Worm (Caenorhabditis elegans): ENCODE results near the gene ccf-1.

Gene ccf-1

DNA sequence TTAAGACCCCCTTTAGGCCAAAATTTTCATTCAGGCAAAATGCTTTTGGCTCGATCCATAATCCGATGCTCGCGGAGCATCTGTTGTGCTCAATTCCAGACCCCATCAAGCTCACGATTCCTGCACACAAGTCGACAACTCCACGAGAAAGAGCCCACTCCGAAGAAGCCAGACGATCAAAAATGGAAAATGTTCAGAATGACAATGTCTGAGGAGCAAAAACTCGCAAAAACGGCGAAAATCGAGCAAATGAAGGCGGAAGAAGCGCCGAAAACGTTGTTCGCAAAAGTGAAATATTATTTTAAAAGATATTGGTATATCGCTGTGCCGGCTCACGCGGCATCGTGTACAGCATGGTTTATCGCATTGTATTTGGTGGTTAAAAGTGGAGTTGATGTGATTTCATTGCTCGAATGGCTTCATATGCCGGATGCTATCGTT is 1.6 kb upstream of the ccf-1 start, which contains the start of gene Y56A3A.22 (continued):
- TF ChIP-seq dmd-9 (GFP tag; IDR thresholded peaks at IDR 0.05) (no peak), arid-1 (GFP tag; conservative IDR thresholded peaks at IDR 0.05) (peak; percentile 83)

ce11 chrIII:11918247-11918769 is 1.7 kb downstream of the ccf-1 start, which contains the start of gene znf-593:
Gene znf-593 (minus strand): TSS chrIII:11918719.
- TF ChIP-seq lin-38 (GFP tag; IDR thresholded peaks at IDR 0.05) (peak; percentile 19; the same call in 1 of the 2 replicates), aha-1 (tag) (peak; percentile 52), hlh-11 (tag; optimal IDR thresholded peaks at IDR 0.05) (peak; percentile 5), ceh-32 (tag; optimal IDR thresholded peaks at IDR 0.05; ENCODE audit: poor library complexity) (no peak), madf-9 (GFP tag; conservative IDR thresholded peaks at IDR 0.05) (no peak), lin-39 (tag; optimal IDR thresholded peaks at IDR 0.05) (no peak), jun-1 (tag; optimal IDR thresholded peaks at IDR 0.05) (no peak), gei-8 (GFP tag; optimal IDR thresholded peaks at IDR 0.05) (no peak), dpl-1 (GFP tag; optimal IDR thresholded peaks at IDR 0.05) (peak; percentile 18), set-16 (GFP tag; IDR thresholded peaks at IDR 0.05) (no peak), nhr-76 (tag; optimal IDR thresholded peaks at IDR 0.05) (no peak), nhr-237 (tag; optimal IDR thresholded peaks at IDR 0.05) (no peak), nhr-11 (tag; optimal IDR thresholded peaks at IDR 0.05) (no peak), arid-1 (GFP tag; conservative IDR thresholded peaks at IDR 0.05) (no peak), zip-11 (GFP tag; IDR thresholded peaks at IDR 0.05) (no peak), zfp-3 (GFP tag; conservative IDR thresholded peaks at IDR 0.05) (0 out of 2 replicates have a peak, but pooled peaks have one; percentile 30), egl-43 (GFP tag; IDR thresholded peaks at IDR 0.05) (no peak), lim-7 (GFP tag; IDR thresholded peaks at IDR 0.05) (no peak), spr-3 (GFP tag; optimal IDR thresholded peaks at IDR 0.05) (no peak), T26A8.4 (GFP tag; IDR thresholded peaks at IDR 0.05) (peak; percentile 56), Y5F2A.4 (GFP tag; optimal IDR thresholded peaks at IDR 0.05) (peak; percentile 55), pqm-1 (tag; optimal IDR thresholded peaks at IDR 0.05) (no peak), tag-97 (GFP tag; IDR thresholded peaks at IDR 0.05) (no peak), mdl-1 (tag; optimal IDR thresholded peaks at IDR 0.05) (no peak), Y105C5A.15 (GFP tag; IDR thresholded peaks at IDR 0.05) (no peak), zip-2 (tag; optimal IDR thresholded peaks at IDR 0.05) (no peak), unc-130 (GFP tag; optimal IDR thresholded peaks at IDR 0.05) (no peak), rbr-2 (tag; optimal IDR thresholded peaks at IDR 0.05) (no peak), lin-29 (GFP tag; IDR thresholded peaks at IDR 0.05) (no peak), Y48G9A.11 (GFP tag; IDR thresholded peaks at IDR 0.05) (no peak), F26F4.8 (GFP tag; conservative IDR thresholded peaks at IDR 0.05) (no peak), ztf-11 (tag; optimal IDR thresholded peaks at IDR 0.05) (no peak), ctbp-1 (GFP tag; IDR thresholded peaks at IDR 0.05) (no peak), nhr-77 (tag; optimal IDR thresholded peaks at IDR 0.05) (no peak), cey-2 (tag; optimal IDR thresholded peaks at IDR 0.05; ENCODE audit: borderline replicate concordance, insufficient read depth) (no peak), F49E8.2 (tag; optimal IDR thresholded peaks at IDR 0.05; ENCODE audit: borderline replicate concordance) (no peak), ceh-62 (tag; optimal IDR thresholded peaks at IDR 0.05) (no peak), vab-7 (GFP tag; IDR thresholded peaks at IDR 0.05) (no peak), tra-1 (GFP tag; IDR thresholded peaks at IDR 0.05) (no peak), ama-1 (optimal IDR thresholded peaks at IDR 0.05) (peak; percentile 12), mxl-3 (GFP tag; optimal IDR thresholded peaks at IDR 0.05) (no peak), ZK337.2 (GFP tag; IDR thresholded peaks at IDR 0.05) (no peak), Y75B8A.6 (GFP tag; IDR thresholded peaks at IDR 0.05) (no peak), lsy-2 (tag; optimal IDR thresholded peaks at IDR 0.05) (peak in 1 of 2 experiments; percentile 30), D1046.2 (GFP tag; IDR thresholded peaks at IDR 0.05) (no peak), lir-3 (tag; optimal IDR thresholded peaks at IDR 0.05) (no peak), dmd-9 (GFP tag; IDR thresholded peaks at IDR 0.05) (no peak), lin-1 (GFP tag; IDR thresholded peaks at IDR 0.05) (no peak), snpc-1.2 (GFP tag; IDR thresholded peaks at IDR 0.05) (no peak)

Measured in whole organism, L4 larva.